Worm (Caenorhabditis elegans) whole organism, midembryonic: ENCODE results near the gene col-71.

Source experiments
- cog-1 ChIP-seq: sonication (generic microtip); optimal IDR thresholded peaks from 2 replicates; lab custom pipeline; 2016; ENCODE audit warnings: missing genetic modification characterization, missing compliant biosample characterization
- flt-1 ChIP-seq: fragments of 200-800 bp; sonication (Bioruptor generic); IDR thresholded peaks from 2 replicates; pipeline ENCODE4 v1.3.6; 2022; ENCODE audit warnings: missing genetic modification characterization, missing compliant biosample characterization
- klf-2 ChIP-seq: fragments of 200-800 bp; sonication (Bioruptor generic); conservative IDR thresholded peaks from 2 replicates; pipeline ENCODE4 v1.3.6; 2022; ENCODE audit warnings: missing genetic modification reagents, missing genetic modification characterization, missing compliant biosample characterization
- med-1 ChIP-seq: sonication (generic microtip); optimal IDR thresholded peaks from 2 replicates; lab custom pipeline; 2017; ENCODE audit warnings: missing genetic modification characterization, mild to moderate bottlenecking, missing compliant biosample characterization, antibody characterized with exemption, missing genetic modification reagents; ENCODE audit not compliant: insufficient read depth
- tab-1 ChIP-seq: fragments of 200-800 bp; sonication (Bioruptor generic); IDR thresholded peaks from 2 replicates; pipeline ENCODE4 v1.3.6; 2022; ENCODE audit warnings: missing genetic modification characterization, missing compliant biosample characterization
- ztf-23 ChIP-seq: fragments of 200-800 bp; sonication (Bioruptor generic); IDR thresholded peaks from 2 replicates; pipeline ENCODE4 v1.3.6; 2022; ENCODE audit warnings: missing genetic modification reagents, missing genetic modification characterization, missing compliant biosample characterization

ce11 chrII:3453521-3453920 lies 48.8 kb downstream of the col-71 start, which contains the start of gene C16C8.11:
- TF ChIP-seq flt-1 (GFP tag; lab: Robert Waterston, UW) (no peak), med-1 (no peak), cog-1 (tag; lab: Kevin White, UChicago) (no peak), ztf-23 (GFP tag; lab: Robert Waterston, UW) (no peak), tab-1 (GFP tag; lab: Robert Waterston, UW) (no peak), klf-2 (no peak)
